Worm (Caenorhabditis elegans): ENCODE results near the gene pkg-2.
A peak's percentile ranks its signal among the peaks of the same experiment; 100 is the strongest.

Gene pkg-2

DNA sequence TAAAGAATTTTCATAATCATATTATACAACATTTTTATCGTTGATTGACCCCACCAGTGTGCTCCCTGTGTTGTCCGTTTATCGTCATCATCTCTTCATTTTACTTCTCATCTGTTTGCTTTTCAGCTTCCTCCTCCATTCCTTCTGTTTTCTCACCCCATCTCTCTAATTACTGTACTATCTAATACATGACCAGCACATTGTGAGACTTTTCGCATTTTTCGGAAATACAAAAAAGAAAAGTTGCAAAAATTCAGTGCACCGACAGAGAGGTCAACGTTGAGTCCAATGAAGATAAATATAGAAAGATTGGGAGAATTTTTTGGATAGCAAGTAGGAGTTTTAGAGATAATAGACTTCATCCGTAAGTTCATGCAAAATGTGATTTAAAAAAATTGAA lies 745 bp upstream of the pkg-2 start:
- TF ChIP-seq efl-1 (optimal IDR thresholded peaks at IDR 0.05) (no peak), efl-1 (GFP tag; optimal IDR thresholded peaks at IDR 0.05 in 1 of 2) (peak in 1 of 2 experiments; percentile 57), Y116A8C.19 (tag; optimal IDR thresholded peaks at IDR 0.05; ENCODE audit: borderline replicate concordance) (no peak)

- TF ChIP-seq egl-27 (tag; optimal IDR thresholded peaks at IDR 0.05) (no peak), sup-37 (GFP tag; optimal IDR thresholded peaks at IDR 0.05) (no peak), pax-3 (tag; optimal IDR thresholded peaks at IDR 0.05) (no peak), lin-35 (GFP tag; optimal IDR thresholded peaks at IDR 0.05) (no peak), tlp-1 (tag; optimal IDR thresholded peaks at IDR 0.05) (no peak), ceh-88 (GFP tag; IDR thresholded peaks at IDR 0.05) (no peak), mep-1 (tag; optimal IDR thresholded peaks at IDR 0.05) (no peak), ceh-82 (tag; optimal IDR thresholded peaks at IDR 0.05) (no peak), xbp-1 (tag; optimal IDR thresholded peaks at IDR 0.05) (no peak), unc-62 (GFP tag; optimal IDR thresholded peaks at IDR 0.05) (no peak), C34B4.2 (tag; optimal IDR thresholded peaks at IDR 0.05) (no peak), jun-1 (tag; optimal IDR thresholded peaks at IDR 0.05) (no peak), nhr-19 (GFP tag; conservative IDR thresholded peaks at IDR 0.05) (no peak), isw-1 (GFP tag; IDR thresholded peaks at IDR 0.05) (no peak)
Measured at ce11 chrIV:8523981-8524380, 3.3 kb downstream of the pkg-2 start.

ce11 chrIV:8526050-8526449 lies 5.4 kb downstream of the pkg-2 start:
- TF ChIP-seq ets-5 (GFP tag; IDR thresholded peaks at IDR 0.05) (no peak), unc-130 (tag; optimal IDR thresholded peaks at IDR 0.05) (peak; percentile 49), Y116A8C.19 (tag; optimal IDR thresholded peaks at IDR 0.05; ENCODE audit: borderline replicate concordance) (no peak), unc-86 (tag; optimal IDR thresholded peaks at IDR 0.05) (no peak), skn-1 (tag; optimal IDR thresholded peaks at IDR 0.05) (peak; percentile 1), nhr-90 (tag; optimal IDR thresholded peaks at IDR 0.05; ENCODE audit: poor library complexity) (peak; percentile 59), xbp-1 (tag; optimal IDR thresholded peaks at IDR 0.05) (peak; percentile 31), lir-3 (tag; optimal IDR thresholded peaks at IDR 0.05; ENCODE audit: poor library complexity) (peak; percentile 32), nhr-85 (tag) (peak; percentile 94), nhr-11 (tag; optimal IDR thresholded peaks at IDR 0.05) (peak; percentile 66), C04F5.9 (tag; optimal IDR thresholded peaks at IDR 0.05) (no peak), pag-3 (tag; optimal IDR thresholded peaks at IDR 0.05; ENCODE audit: borderline replicate concordance, insufficient read depth) (no peak), mdl-1 (tag; optimal IDR thresholded peaks at IDR 0.05) (peak in 1 of 2 experiments; percentile 91), snu-23 (GFP tag; optimal IDR thresholded peaks at IDR 0.05) (peak; percentile 85), elt-2 (tag; optimal IDR thresholded peaks at IDR 0.05) (peak; percentile 37), lsy-2 (tag; optimal IDR thresholded peaks at IDR 0.05) (peak; percentile 73 to 91), hlh-4 (tag; optimal IDR thresholded peaks at IDR 0.05) (no peak), nhr-20 (tag; optimal IDR thresholded peaks at IDR 0.05) (peak; percentile 93), unc-98 (GFP tag; IDR thresholded peaks at IDR 0.05) (no peak), aly-2 (tag; optimal IDR thresholded peaks at IDR 0.05) (no peak), pax-3 (tag; optimal IDR thresholded peaks at IDR 0.05) (no peak), lin-14 (GFP tag; optimal IDR thresholded peaks at IDR 0.05) (peak; percentile 94), elt-3 (tag; optimal IDR thresholded peaks at IDR 0.05) (peak in 3 of 6 experiments; percentile 56 to 97 (median 90)), ceh-90 (tag; optimal IDR thresholded peaks at IDR 0.05) (no peak), grh-1 (GFP tag; IDR thresholded peaks at IDR 0.05) (no peak; the same call in 1 of the 2 replicates), ztf-11 (tag; optimal IDR thresholded peaks at IDR 0.05) (no peak), tlp-1 (tag; optimal IDR thresholded peaks at IDR 0.05) (no peak), blmp-1 (tag; optimal IDR thresholded peaks at IDR 0.05) (peak; percentile 86), mef-2 (tag; optimal IDR thresholded peaks at IDR 0.05) (no peak), nhr-237 (tag; optimal IDR thresholded peaks at IDR 0.05) (no peak), C16A3.4 (tag; optimal IDR thresholded peaks at IDR 0.05) (peak; percentile 50), rnt-1 (tag; optimal IDR thresholded peaks at IDR 0.05) (peak; percentile 83), ztf-4 (tag; optimal IDR thresholded peaks at IDR 0.05) (peak; percentile 71), ama-1 (optimal IDR thresholded peaks at IDR 0.05) (no peak), sox-4 (tag; optimal IDR thresholded peaks at IDR 0.05) (peak; percentile 39), isw-1 (GFP tag; IDR thresholded peaks at IDR 0.05) (no peak), F16B12.6 (tag; optimal IDR thresholded peaks at IDR 0.05) (no peak), nhr-76 (tag; optimal IDR thresholded peaks at IDR 0.05) (no peak)

Measured in whole organism, L1 larva.